Worm (Caenorhabditis elegans) whole organism, young adult: ENCODE results near the gene cox-18.

Experiments
- B0336.3 ChIP-seq: fragments of 200-800 bp; sonication (Bioruptor generic); IDR thresholded peaks from 2 replicates; pipeline ENCODE4 v1.3.6; 2022; ENCODE audit warnings: missing genetic modification characterization, missing compliant biosample characterization
- F37B4.10 ChIP-seq: fragments of 200-800 bp; sonication (Bioruptor generic); IDR thresholded peaks from 2 replicates; pipeline ENCODE4 v1.3.6; 2022; ENCODE audit warnings: missing genetic modification characterization, missing compliant biosample characterization
- Y53F4B.3 ChIP-seq: fragments of 200-800 bp; sonication (Bioruptor generic); IDR thresholded peaks from 2 replicates; pipeline ENCODE4 v1.3.6; 2022; ENCODE audit warnings: missing genetic modification reagents, missing genetic modification characterization, missing compliant biosample characterization
- Y56A3A.18 ChIP-seq: fragments of 200-800 bp; sonication (Bioruptor generic); IDR thresholded peaks from 2 replicates; pipeline ENCODE4 v1.3.6; 2022; ENCODE audit warnings: missing genetic modification reagents, missing genetic modification characterization, missing compliant biosample characterization
- ZK185.1 ChIP-seq: sonication (generic microtip); optimal IDR thresholded peaks from 2 replicates; lab custom pipeline; 2016; ENCODE audit warnings: mild to moderate bottlenecking, missing genetic modification characterization, missing compliant biosample characterization; ENCODE audit not compliant: poor library complexity, severe bottlenecking
- ama-1 ChIP-seq, 3 experiments: fragments of 150-350 bp in 1 of 3; sonication (generic microtip) in 2 of 3; optimal IDR thresholded peaks; 2 replicates each; lab custom pipeline; 2014 to 2018; ENCODE audit warnings: missing biosample characterization in 2 of 3, missing genetic modification characterization in 2 of 3, missing genetic modification reagents in 2 of 3
- aptf-2 ChIP-seq: fragments of 200-800 bp; sonication (Bioruptor generic); conservative IDR thresholded peaks from 2 replicates; pipeline ENCODE4 v1.3.6; 2022; ENCODE audit warnings: missing genetic modification reagents, missing genetic modification characterization, missing compliant biosample characterization
- aptf-3 ChIP-seq: fragments of 200-800 bp; sonication (Bioruptor generic); IDR thresholded peaks from 2 replicates; pipeline ENCODE4 v1.3.6; 2022; ENCODE audit warnings: missing genetic modification characterization, missing compliant biosample characterization
- athp-1 ChIP-seq: sonication (generic microtip); optimal IDR thresholded peaks from 2 replicates; lab custom pipeline; 2017; ENCODE audit warnings: mild to moderate bottlenecking, missing genetic modification characterization, missing compliant biosample characterization
- attf-5 ChIP-seq: fragments of 200-800 bp; sonication (Bioruptor generic); optimal IDR thresholded peaks from 2 replicates; lab custom pipeline; 2018; ENCODE audit warnings: mild to moderate bottlenecking, missing genetic modification characterization, missing compliant biosample characterization
- bed-1 ChIP-seq: fragments of 200-800 bp; sonication (Bioruptor generic); IDR thresholded peaks from 2 replicates; pipeline ENCODE4 v1.3.6; 2022; ENCODE audit warnings: missing genetic modification reagents, missing genetic modification characterization, missing compliant biosample characterization
- bed-2 ChIP-seq: fragments of 200-800 bp; sonication (Bioruptor generic); IDR thresholded peaks from 2 replicates; pipeline ENCODE4 v1.3.6; 2022; ENCODE audit warnings: missing genetic modification reagents, missing genetic modification characterization, missing compliant biosample characterization
- cebp-1 ChIP-seq, 2 experiments: fragments of 200-800 bp in 1 of 2; sonication (Bioruptor generic) in 1 of 2; sonication (generic microtip) in 1 of 2; IDR thresholded peaks in 1 of 2; optimal IDR thresholded peaks in 1 of 2; 2 replicates each; pipeline versions ENCODE4 v1.3.6 to Lab custom; 2017 to 2022; ENCODE audit warnings: missing compliant biosample characterization in 2 of 2, missing genetic modification characterization in 2 of 2, mild to moderate bottlenecking in 1 of 2, missing genetic modification reagents in 1 of 2, moderate library complexity in 1 of 2
- chd-7 ChIP-seq: sonication (generic microtip); optimal IDR thresholded peaks from 2 replicates; lab custom pipeline; 2016; ENCODE audit warnings: mild to moderate bottlenecking, missing genetic modification characterization, moderate library complexity, missing compliant biosample characterization
- die-1 ChIP-seq: sonication (generic microtip); optimal IDR thresholded peaks from 2 replicates; lab custom pipeline; 2016; ENCODE audit warnings: missing genotype, mild to moderate bottlenecking, missing genetic modification characterization, missing compliant biosample characterization
- dox-1 ChIP-seq: fragments of 200-800 bp; sonication (Bioruptor generic); IDR thresholded peaks from 2 replicates; pipeline ENCODE4 v1.3.6; 2022; ENCODE audit warnings: missing genetic modification reagents, missing genetic modification characterization, missing compliant biosample characterization
- efl-1 ChIP-seq: fragments of 150-350 bp; optimal IDR thresholded peaks from 2 replicates; lab custom pipeline; 2014; ENCODE audit warnings: missing biosample characterization, missing genetic modification reagents, missing genetic modification characterization
- egrh-3 ChIP-seq: fragments of 200-800 bp; sonication (Bioruptor generic); IDR thresholded peaks from 2 replicates; pipeline ENCODE4 v1.3.6; 2022; ENCODE audit warnings: missing genetic modification reagents, missing genetic modification characterization, missing compliant biosample characterization
- ets-4 ChIP-seq: fragments of 200-800 bp; sonication (Bioruptor generic); optimal IDR thresholded peaks from 2 replicates; lab custom pipeline; 2018; ENCODE audit warnings: mild to moderate bottlenecking, missing genetic modification characterization, missing compliant biosample characterization
- fkh-3 ChIP-seq: sonication (generic microtip); optimal IDR thresholded peaks from 2 replicates; lab custom pipeline; 2016; ENCODE audit warnings: mild to moderate bottlenecking, missing genetic modification characterization, missing compliant biosample characterization
- gei-17 ChIP-seq: fragments of 200-800 bp; sonication (Bioruptor generic); optimal IDR thresholded peaks from 2 replicates; lab custom pipeline; 2018; ENCODE audit warnings: mild to moderate bottlenecking, missing genetic modification characterization, missing compliant biosample characterization
- hlh-12 ChIP-seq: sonication (generic microtip); optimal IDR thresholded peaks from 2 replicates; lab custom pipeline; 2016; ENCODE audit warnings: missing genetic modification characterization, missing compliant biosample characterization
- hlh-26 ChIP-seq: fragments of 200-800 bp; sonication (Bioruptor generic); conservative IDR thresholded peaks from 2 replicates; pipeline ENCODE4 v1.3.6; 2022; ENCODE audit warnings: missing genetic modification reagents, missing genetic modification characterization, missing compliant biosample characterization
- hmg-1.2 ChIP-seq: fragments of 200-800 bp; sonication (Bioruptor generic); IDR thresholded peaks from 2 replicates; pipeline ENCODE4 v1.3.6; 2022; ENCODE audit warnings: missing genetic modification reagents, missing genetic modification characterization, missing compliant biosample characterization
- lag-1 ChIP-seq: fragments of 200-800 bp; sonication (Bioruptor generic); IDR thresholded peaks from 2 replicates; pipeline ENCODE4 v1.3.6; 2022; ENCODE audit warnings: missing genetic modification reagents, missing genetic modification characterization, missing compliant biosample characterization
- let-526 ChIP-seq: fragments of 200-800 bp; sonication (Bioruptor generic); IDR thresholded peaks from 2 replicates; pipeline ENCODE4 v1.3.6; 2022; ENCODE audit warnings: missing genetic modification reagents, missing genetic modification characterization, missing compliant biosample characterization
- lin-35 ChIP-seq, 3 experiments: fragments of 150-350 bp in 2 of 3; sonication (generic microtip) in 1 of 3; optimal IDR thresholded peaks; 2 replicates each; lab custom pipeline; 2014 to 2018; ENCODE audit warnings: missing biosample characterization in 3 of 3, missing genetic modification characterization in 3 of 3, missing genetic modification reagents in 3 of 3
- mcd-1 ChIP-seq: fragments of 200-800 bp; sonication (Bioruptor generic); IDR thresholded peaks from 2 replicates; pipeline ENCODE4 v1.3.6; 2022; ENCODE audit warnings: missing genetic modification reagents, missing genetic modification characterization, missing compliant biosample characterization
- mes-4 ChIP-seq: sonication (generic microtip); optimal IDR thresholded peaks from 2 replicates; lab custom pipeline; 2016; ENCODE audit warnings: missing genotype, missing genetic modification characterization, missing compliant biosample characterization
- nfya-1 ChIP-seq: sonication (generic microtip); optimal IDR thresholded peaks from 2 replicates; lab custom pipeline; 2017; ENCODE audit warnings: antibody characterized with exemption, missing compliant biosample characterization, missing genetic modification characterization, borderline replicate concordance; ENCODE audit not compliant: insufficient read depth
- nfyb-1 ChIP-seq: fragments of 200-800 bp; sonication (Bioruptor generic); IDR thresholded peaks from 2 replicates; pipeline ENCODE4 v1.3.6; 2022; ENCODE audit warnings: missing genetic modification reagents, missing genetic modification characterization, missing compliant biosample characterization
- nhr-120 ChIP-seq: fragments of 200-800 bp; sonication (Bioruptor generic); IDR thresholded peaks from 2 replicates; pipeline ENCODE4 v1.3.6; 2022; ENCODE audit warnings: missing genetic modification characterization, missing compliant biosample characterization
- nhr-27 ChIP-seq: fragments of 200-800 bp; sonication (Bioruptor generic); optimal IDR thresholded peaks from 2 replicates; lab custom pipeline; 2018; ENCODE audit warnings: mild to moderate bottlenecking, missing genetic modification characterization, moderate library complexity, missing compliant biosample characterization
- nhr-80 ChIP-seq: sonication (generic microtip); optimal IDR thresholded peaks from 2 replicates; lab custom pipeline; 2016; ENCODE audit warnings: missing genetic modification characterization, missing compliant biosample characterization
- pbrm-1 ChIP-seq: fragments of 200-800 bp; sonication (Bioruptor generic); IDR thresholded peaks from 2 replicates; pipeline ENCODE4 v1.3.6; 2022; ENCODE audit warnings: missing genetic modification reagents, missing genetic modification characterization, missing compliant biosample characterization
- sdz-38 ChIP-seq: sonication (generic microtip); optimal IDR thresholded peaks from 2 replicates; lab custom pipeline; 2016; ENCODE audit warnings: missing genotype, missing genetic modification characterization, missing compliant biosample characterization
- tbp1 ChIP-seq: fragments of 200-800 bp; sonication (Bioruptor generic); optimal IDR thresholded peaks from 2 replicates; lab custom pipeline; 2018; ENCODE audit warnings: mild to moderate bottlenecking, missing genetic modification characterization, missing compliant biosample characterization
- unc-130 ChIP-seq: sonication (generic microtip); optimal IDR thresholded peaks from 2 replicates; lab custom pipeline; 2016; ENCODE audit warnings: missing genetic modification reagents, missing genetic modification characterization, missing compliant biosample characterization
- ztf-6 ChIP-seq: fragments of 200-800 bp; sonication (Bioruptor generic); IDR thresholded peaks from 2 replicates; pipeline ENCODE4 v1.3.6; 2022; ENCODE audit warnings: missing genetic modification reagents, missing genetic modification characterization, missing compliant biosample characterization

Gene cox-18

DNA sequence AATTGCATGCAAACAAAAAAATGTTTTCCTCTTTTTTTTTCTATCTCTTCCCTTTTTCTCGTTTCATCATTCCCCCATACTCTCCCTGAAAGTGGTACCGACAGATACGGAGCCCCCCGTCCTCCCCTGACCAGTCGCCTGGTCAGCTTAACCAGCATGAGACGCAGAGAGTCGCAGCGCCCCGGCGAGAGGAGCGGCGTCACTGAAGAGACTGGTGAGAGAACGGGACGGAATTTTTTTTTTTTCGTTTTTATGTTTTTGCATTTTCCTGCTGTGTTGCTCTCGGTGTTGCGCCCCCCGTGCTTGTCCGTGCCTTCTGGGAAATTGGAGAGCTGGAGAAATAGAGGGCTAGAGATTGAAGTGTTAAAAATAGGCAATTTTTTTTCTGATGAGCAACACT, 26.9 kb upstream of the cox-18 start (continued):
- TF ChIP-seq tbp1 (GFP tag; lab: Kevin White, UChicago) (no peak), Y56A3A.18 (GFP tag; lab: Robert Waterston, UW) (no peak), cebp-1 (GFP tag; IDR thresholded peaks at IDR 0.05; lab: Robert Waterston, UW) (no peak), cebp-1 (tag; optimal IDR thresholded peaks at IDR 0.05; lab: Kevin White, UChicago) (peak; percentile 72), nhr-80 (tag; lab: Kevin White, UChicago) (peak; percentile 88), F37B4.10 (GFP tag; lab: Robert Waterston, UW) (no peak)

ce11 chrIV:1074069-1074468, 23.2 kb upstream of the cox-18 start:
- no peak for TF ChIP-seq mcd-1 (GFP tag; lab: Robert Waterston, UW)
- TF ChIP-seq ZK185.1 (tag; lab: Kevin White, UChicago): no peak
- no peak for TF ChIP-seq unc-130 (GFP tag; lab: Kevin White, UChicago)
- TF ChIP-seq pbrm-1: no peak
- TF ChIP-seq ets-4 (GFP tag; lab: Kevin White, UChicago): no peak
- no peak for TF ChIP-seq efl-1 (GFP tag; lab: Kevin White, UChicago)
- TF ChIP-seq lin-35 (GFP tag; optimal IDR thresholded peaks at IDR 0.05; lab: Kevin White, UChicago): no peak
- no peak for TF ChIP-seq attf-5 (GFP tag; lab: Kevin White, UChicago)
- no peak for TF ChIP-seq hmg-1.2 (GFP tag; lab: Robert Waterston, UW)
- TF ChIP-seq aptf-2 (GFP tag; lab: Robert Waterston, UW): no peak
- no peak for TF ChIP-seq athp-1

ce11 chrIV:1075484-1075883, 21.8 kb upstream of the cox-18 start:
- TF ChIP-seq nhr-80 (tag; lab: Kevin White, UChicago) (peak; percentile 33), aptf-3 (GFP tag; lab: Robert Waterston, UW) (no peak), mes-4 (tag; lab: Kevin White, UChicago) (no peak), chd-7 (tag; lab: Kevin White, UChicago) (no peak), attf-5 (GFP tag; lab: Kevin White, UChicago) (no peak)

DNA sequence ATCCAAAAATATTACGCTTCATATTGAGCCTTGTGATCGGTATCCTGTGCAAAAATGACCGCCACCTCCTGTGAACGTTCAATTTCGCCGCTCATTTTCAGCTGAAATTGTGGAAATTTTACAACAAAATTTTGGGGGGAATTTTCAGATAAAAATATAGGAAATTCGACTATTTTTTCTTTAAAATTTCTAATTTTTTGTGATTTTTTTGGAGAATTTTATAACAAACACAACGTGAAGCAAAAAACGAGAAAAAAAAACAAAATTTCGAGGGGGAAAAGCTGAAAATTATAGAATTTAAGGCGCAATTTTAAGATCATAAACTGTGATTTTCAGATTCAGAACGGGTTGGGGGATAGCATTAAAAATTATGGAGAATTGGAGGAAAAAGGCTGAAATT, 10.3 kb upstream of the cox-18 start, which contains the start of gene csn-4:
Gene csn-4 (minus strand): TSS at position 101 of the 400 bp plus-strand sequence.
- no peak for TF ChIP-seq cebp-1 (GFP tag; IDR thresholded peaks at IDR 0.05; lab: Robert Waterston, UW)
- peak; percentile 15 for TF ChIP-seq cebp-1 (tag; optimal IDR thresholded peaks at IDR 0.05; lab: Kevin White, UChicago)
- no peak for TF ChIP-seq dox-1
- no peak for TF ChIP-seq hlh-26 (GFP tag; lab: Robert Waterston, UW)
- no peak for TF ChIP-seq B0336.3 (GFP tag; lab: Robert Waterston, UW)
- TF ChIP-seq nfyb-1 (GFP tag; lab: Robert Waterston, UW): 0 out of 2 replicates have a peak, but pooled peaks have one; percentile 10
- TF ChIP-seq sdz-38 (tag; lab: Kevin White, UChicago): no peak

DNA sequence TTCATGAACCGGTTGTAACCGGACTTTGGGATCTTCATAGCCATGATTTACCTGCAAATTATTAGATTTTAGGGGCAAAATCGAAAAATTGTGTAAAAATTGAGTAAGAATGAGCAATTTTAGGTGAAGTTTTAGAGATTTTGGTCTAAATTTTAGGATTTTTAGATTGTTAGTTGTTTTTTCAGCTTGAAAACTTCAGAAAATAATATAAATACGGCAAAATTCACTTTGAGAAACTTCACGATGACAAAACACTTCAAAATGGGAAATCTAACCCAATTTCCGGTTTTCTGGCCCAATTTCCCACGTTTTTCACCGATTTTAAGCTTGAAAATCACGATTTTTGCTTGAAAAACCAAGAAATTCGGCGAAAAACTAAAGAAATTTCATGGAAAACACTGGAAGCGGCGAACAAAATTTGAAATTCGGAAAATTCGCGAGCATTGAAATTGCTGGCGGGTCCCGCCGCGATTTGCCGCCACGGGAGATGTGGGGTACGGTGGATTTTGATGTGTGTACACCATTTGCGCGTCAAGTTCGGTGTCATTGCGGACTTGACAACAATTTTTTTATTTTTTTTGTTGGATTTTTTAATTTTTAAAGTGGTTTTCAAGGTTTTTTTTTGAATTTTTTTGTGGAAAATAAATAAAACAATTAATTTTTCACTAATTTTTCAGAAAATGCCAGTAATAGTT, 3.2 kb upstream of the cox-18 start, which contains the start of the genes cct-8 and Y55F3AR.2:
Gene cct-8 (minus strand): TSS at position 51 of the 695 bp plus-strand sequence.
Gene Y55F3AR.2 (plus strand): TSS at position 672 of the 695 bp plus-strand sequence.
- TF ChIP-seq bed-2: no peak
- no peak for TF ChIP-seq nfya-1 (tag; lab: Kevin White, UChicago)
- peak; percentile 93 for TF ChIP-seq ztf-6
- peak; percentile 93 for TF ChIP-seq gei-17 (GFP tag; lab: Kevin White, UChicago)
- peak; percentile 97 for TF ChIP-seq ZK185.1 (tag; lab: Kevin White, UChicago)
- TF ChIP-seq hlh-12 (tag; lab: Kevin White, UChicago): no peak
- TF ChIP-seq let-526 (GFP tag; lab: Robert Waterston, UW): peak; percentile 96
- TF ChIP-seq nhr-120 (GFP tag; lab: Robert Waterston, UW): 0 out of 2 replicates have a peak, but pooled peaks have one; percentile 66
- TF ChIP-seq chd-7 (tag; lab: Kevin White, UChicago): peak; percentile 95
- peak; percentile 62; the same call in 1 of the 2 replicates for TF ChIP-seq Y53F4B.3 (GFP tag; lab: Robert Waterston, UW)
- peak; percentile 71 for TF ChIP-seq aptf-2 (GFP tag; lab: Robert Waterston, UW)
- TF ChIP-seq hmg-1.2 (GFP tag; lab: Robert Waterston, UW): peak; percentile 91
- TF ChIP-seq nhr-27: peak; percentile 37
- no peak for TF ChIP-seq ama-1 (optimal IDR thresholded peaks at IDR 0.05; lab: Kevin White, UChicago)
- peak in 1 of 2 experiments; percentile 44 for TF ChIP-seq ama-1 (GFP tag; optimal IDR thresholded peaks at IDR 0.05; lab: Kevin White, UChicago)
- 0 out of 2 replicates have a peak, but pooled peaks have one; percentile 77 for TF ChIP-seq bed-1 (GFP tag; lab: Robert Waterston, UW)
- peak; percentile 12 for TF ChIP-seq die-1 (tag; lab: Kevin White, UChicago)
- TF ChIP-seq fkh-3 (tag; lab: Kevin White, UChicago): peak; percentile 79
- TF ChIP-seq lag-1 (GFP tag; lab: Robert Waterston, UW): 0 out of 2 replicates have a peak, but pooled peaks have one; percentile 74
- peak; percentile 47; the same call in 1 of the 2 replicates for TF ChIP-seq egrh-3 (GFP tag; lab: Robert Waterston, UW)
